Fruit fly (Drosophila melanogaster) S2 (cell line): Measurements from ENCODE around the gene CG32700.

Source experiments
- CG8478 ChIP-seq: fragments of >200 bp; optimal IDR thresholded peaks from 2 replicates; lab custom pipeline; 2018
- CTCF ChIP-seq, 2 experiments: fragments of >200 bp; optimal IDR thresholded peaks; 2 replicates each; lab custom pipeline; 2018

dm6 chrX:9590592-9590991 is 40.0 kb upstream of the CG32700 start:
- TF ChIP-seq CTCF (optimal IDR thresholded peaks at IDR 0.05; lab: Kevin White, UChicago), result no peak
- no peak for TF ChIP-seq CG8478 (lab: Kevin White, UChicago)
